Fruit fly (Drosophila melanogaster) whole organism, prepupa: ENCODE results near the gene Gr63a.

Experiments
- CG4318 ChIP-seq: fragments of 200-800 bp; sonication (Bioruptor generic); optimal IDR thresholded peaks from 3 replicates; lab custom pipeline; 2017; ENCODE audit warnings: missing biosample characterization, mild to moderate bottlenecking, missing genetic modification characterization
- CG6792 ChIP-seq: fragments of 200-800 bp; sonication (Bioruptor generic); optimal IDR thresholded peaks from 3 replicates; lab custom pipeline; 2016; ENCODE audit warnings: missing biosample characterization, missing genetic modification characterization
- CG6854 ChIP-seq: fragments of 200-800 bp; sonication (Bioruptor generic); optimal IDR thresholded peaks from 2 replicates; lab custom pipeline; 2017; ENCODE audit warnings: missing biosample characterization, mild to moderate bottlenecking, missing genetic modification characterization
- CG8319 ChIP-seq: fragments of 200-800 bp; sonication (Bioruptor generic); optimal IDR thresholded peaks from 3 replicates; lab custom pipeline; 2016; ENCODE audit warnings: missing biosample characterization, missing genetic modification characterization
- Eip93F ChIP-seq: fragments of 200-800 bp; sonication (Bioruptor generic); optimal IDR thresholded peaks from 2 replicates; lab custom pipeline; 2016; ENCODE audit warnings: missing biosample characterization, mild to moderate bottlenecking, missing genetic modification characterization
- Ets21C ChIP-seq: fragments of 200-800 bp; sonication (Bioruptor generic); optimal IDR thresholded peaks from 3 replicates; lab custom pipeline; 2016; ENCODE audit warnings: missing biosample characterization, missing genetic modification characterization
- Ets96B ChIP-seq: fragments of 200-800 bp; optimal IDR thresholded peaks from 2 replicates; lab custom pipeline; 2019; ENCODE audit warnings: missing biosample characterization, mild to moderate bottlenecking, missing genetic modification characterization, moderate library complexity
- Hr39 ChIP-seq: fragments of 200-800 bp; sonication (Bioruptor generic); optimal IDR thresholded peaks from 2 replicates; lab custom pipeline; 2016; ENCODE audit warnings: missing biosample characterization, missing genetic modification characterization
- spab ChIP-seq: fragments of 200-800 bp; sonication (Bioruptor generic); optimal IDR thresholded peaks from 2 replicates; lab custom pipeline; 2017; ENCODE audit warnings: missing biosample characterization, mild to moderate bottlenecking, missing genetic modification characterization, missing genetic modification reagents

DNA sequence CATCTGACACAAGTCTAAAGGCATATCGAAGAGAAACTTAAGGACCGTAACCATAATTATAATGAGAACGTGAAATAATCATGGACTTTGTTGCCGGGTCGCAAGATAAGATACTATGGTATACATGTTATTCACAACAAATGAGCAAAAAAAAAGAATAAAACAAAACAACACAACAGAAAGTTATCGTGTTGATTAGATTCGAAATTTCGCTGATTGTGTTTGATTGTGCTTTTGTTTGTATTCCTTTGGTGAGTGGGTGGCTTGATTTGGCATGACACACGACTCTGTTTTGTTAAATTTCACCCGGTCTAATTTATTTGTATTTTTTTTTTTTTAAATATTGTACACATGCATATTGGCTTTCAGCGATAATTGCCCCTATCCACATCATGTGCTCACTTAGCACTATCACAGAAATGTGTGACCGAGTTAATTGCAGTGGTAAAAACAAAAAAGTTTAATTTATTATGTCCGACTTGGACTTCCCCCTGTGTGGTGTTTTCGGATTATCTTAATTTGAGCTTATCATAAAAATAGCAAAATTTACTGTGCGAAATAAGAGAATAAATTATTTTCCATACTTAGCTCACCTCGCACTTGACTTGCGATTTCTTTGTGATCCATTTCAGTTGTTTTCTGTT, 27.4 kb upstream of the Gr63a start:
- no peak for TF ChIP-seq Eip93F
- no peak for TF ChIP-seq CG4318 (GFP tag; lab: Kevin White, UChicago)
- TF ChIP-seq Hr39 = no peak
- no peak for TF ChIP-seq spab (GFP tag; lab: Kevin White, UChicago)
- TF ChIP-seq CG6792 (GFP tag; lab: Kevin White, UChicago) = no peak
- TF ChIP-seq CG6854 = no peak
- TF ChIP-seq CG8319 = no peak
- TF ChIP-seq Ets96B (tag; lab: Kevin White, UChicago) = no peak
- TF ChIP-seq Ets21C (GFP tag; lab: Kevin White, UChicago) = no peak
